Worm (Caenorhabditis elegans) whole organism, young adult: ENCODE results near the gene Y46E12BL.2.

Source experiments
- Y56A3A.18 ChIP-seq: fragments of 200-800 bp; sonication (Bioruptor generic); IDR thresholded peaks from 2 replicates; pipeline ENCODE4 v1.3.6; 2022; ENCODE audit warnings: missing genetic modification reagents, missing genetic modification characterization, missing compliant biosample characterization
- ceh-91 ChIP-seq: fragments of 200-800 bp; sonication (Bioruptor generic); IDR thresholded peaks from 2 replicates; pipeline ENCODE4 v1.3.6; 2022; ENCODE audit warnings: missing genetic modification reagents, missing genetic modification characterization, missing compliant biosample characterization
- dpl-1 ChIP-seq: fragments of 150-350 bp; optimal IDR thresholded peaks from 2 replicates; lab custom pipeline; 2014; ENCODE audit warnings: missing biosample characterization, missing genetic modification reagents, missing genetic modification characterization
- egl-44 ChIP-seq: fragments of 200-800 bp; sonication (Bioruptor generic); IDR thresholded peaks from 2 replicates; pipeline ENCODE4 v1.3.6; 2022; ENCODE audit warnings: missing genetic modification reagents, missing genetic modification characterization, missing compliant biosample characterization
- lag-1 ChIP-seq: fragments of 200-800 bp; sonication (Bioruptor generic); IDR thresholded peaks from 2 replicates; pipeline ENCODE4 v1.3.6; 2022; ENCODE audit warnings: missing genetic modification reagents, missing genetic modification characterization, missing compliant biosample characterization
- nhr-90 ChIP-seq: sonication (generic microtip); optimal IDR thresholded peaks from 2 replicates; lab custom pipeline; 2016; ENCODE audit warnings: missing genotype, mild to moderate bottlenecking, missing genetic modification characterization, missing compliant biosample characterization
- rcor-1 ChIP-seq: fragments of 200-800 bp; sonication (Bioruptor generic); IDR thresholded peaks from 2 replicates; pipeline ENCODE4 v1.3.6; 2022; ENCODE audit warnings: missing genetic modification reagents, missing genetic modification characterization, missing compliant biosample characterization
- snpc-4 ChIP-seq, 5 experiments: fragments of 150-350 bp in 1 of 5; sonication (generic microtip) in 4 of 5; optimal IDR thresholded peaks; 2 replicates each; lab custom pipeline; 2014 to 2018; ENCODE audit warnings: missing genetic modification characterization in 5 of 5, missing biosample characterization in 3 of 5, antibody characterized with exemption in 2 of 5, mild to moderate bottlenecking in 2 of 5, missing compliant biosample characterization in 2 of 5, missing genotype in 2 of 5, moderate library complexity in 2 of 5, missing genetic modification reagents in 1 of 5
- zfh-2 ChIP-seq: fragments of 200-800 bp; sonication (Bioruptor generic); conservative IDR thresholded peaks from 2 replicates; pipeline ENCODE4 v1.3.6; 2022; ENCODE audit warnings: missing genetic modification reagents, missing genetic modification characterization, missing compliant biosample characterization
- ztf-18 ChIP-seq: sonication (generic microtip); optimal IDR thresholded peaks from 2 replicates; lab custom pipeline; 2016; ENCODE audit warnings: missing genotype, mild to moderate bottlenecking, missing genetic modification characterization, missing compliant biosample characterization
- ztf-28 ChIP-seq: fragments of 200-800 bp; sonication (Bioruptor generic); IDR thresholded peaks from 2 replicates; pipeline ENCODE4 v1.3.6; 2022; ENCODE audit warnings: missing genetic modification reagents, missing genetic modification characterization, missing compliant biosample characterization

ce11 chrII:15226805-15227204 lies 5.9 kb upstream of the Y46E12BL.2 start:
- no peak for TF ChIP-seq zfh-2 (GFP tag; lab: Robert Waterston, UW)
- no peak for TF ChIP-seq egl-44
- no peak for TF ChIP-seq nhr-90 (tag; lab: Kevin White, UChicago)
- no peak for TF ChIP-seq Y56A3A.18 (GFP tag; lab: Robert Waterston, UW)
- TF ChIP-seq rcor-1 (GFP tag; lab: Robert Waterston, UW): no peak
- TF ChIP-seq lag-1 (GFP tag; lab: Robert Waterston, UW): no peak
- no peak for TF ChIP-seq dpl-1
- no peak for TF ChIP-seq ztf-28 (GFP tag; lab: Robert Waterston, UW)
- TF ChIP-seq ceh-91 (GFP tag; lab: Robert Waterston, UW): no peak
- no peak for TF ChIP-seq snpc-4 (GFP tag; optimal IDR thresholded peaks at IDR 0.05; lab: Kevin White, UChicago)
- TF ChIP-seq snpc-4 (tag; optimal IDR thresholded peaks at IDR 0.05; lab: Kevin White, UChicago): no peak
- no peak for TF ChIP-seq ztf-18 (tag; lab: Kevin White, UChicago)
